Fruit fly (Drosophila melanogaster): ENCODE measurements around the gene CG3386.

The CG3386 gene

DNA sequence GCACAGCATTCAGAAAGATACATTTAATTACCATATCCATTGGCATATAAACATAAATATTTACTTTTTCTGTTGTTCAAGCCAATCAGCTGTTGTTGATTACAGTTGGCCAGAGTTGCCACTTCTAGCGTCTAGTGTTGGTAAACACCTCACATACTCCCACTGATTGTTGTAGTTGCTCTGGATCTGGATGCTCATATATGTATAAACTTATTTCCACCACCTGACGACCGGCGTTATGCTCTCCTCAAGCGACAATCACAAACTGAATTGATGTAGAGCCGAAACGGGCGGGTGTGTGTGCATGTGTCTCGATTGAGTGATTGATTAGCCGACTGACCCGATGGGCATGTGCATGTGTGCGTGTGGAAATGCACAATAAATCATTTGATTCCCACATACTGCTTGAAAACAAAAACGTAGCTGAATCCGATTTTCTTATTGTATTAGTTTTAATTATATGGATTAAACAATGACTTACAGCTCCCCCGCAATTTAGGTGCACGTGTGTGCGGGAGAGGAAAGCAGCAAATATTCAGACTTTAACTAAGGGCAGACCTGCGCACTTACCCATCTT lies 389 bp downstream of the CG3386 start (continued):
- TF ChIP-seq CG3281 (GFP tag; optimal IDR thresholded peaks at IDR 0.05) (peak; percentile 46), usp (GFP tag; optimal IDR thresholded peaks at IDR 0.05) (no peak), BtbVII (GFP tag; optimal IDR thresholded peaks at IDR 0.05) (peak; percentile 45), Doc3 (GFP tag; IDR thresholded peaks at IDR 0.05; ENCODE audit: partially characterized antibody) (0 out of 3 replicates have a peak, but pooled peaks have one; percentile 20), CG12299 (tag; optimal IDR thresholded peaks at IDR 0.05) (peak; percentile 46), Dbx (GFP tag; IDR thresholded peaks at IDR 0.05) (peak; percentile 17; the same call in 1 of the 3 replicates), NK7.1 (GFP tag; optimal IDR thresholded peaks at IDR 0.05) (no peak), prd (optimal IDR thresholded peaks at IDR 0.05) (no peak), prd (GFP tag; IDR thresholded peaks at IDR 0.05) (no peak), Asciz (GFP tag; optimal IDR thresholded peaks at IDR 0.05) (peak; percentile 39), dm (GFP tag; optimal IDR thresholded peaks at IDR 0.05) (peak; percentile 59), CG11695 (GFP tag; IDR thresholded peaks at IDR 0.05) (no peak), gfzf (GFP tag; optimal IDR thresholded peaks at IDR 0.05) (peak; percentile 10), CG17802 (tag; optimal IDR thresholded peaks at IDR 0.05) (peak; percentile 30), salm (tag; optimal IDR thresholded peaks at IDR 0.05) (peak; percentile 13), Dp (GFP tag; optimal IDR thresholded peaks at IDR 0.05) (peak; percentile 29), Ada2b (GFP tag; IDR thresholded peaks at IDR 0.05) (no peak), CG7271 (tag; optimal IDR thresholded peaks at IDR 0.05) (peak; percentile 19), exex (tag; optimal IDR thresholded peaks at IDR 0.05) (peak; percentile 15), CG3726 (GFP tag; IDR thresholded peaks at IDR 0.05) (no peak), HLH4C (GFP tag; IDR thresholded peaks at IDR 0.05; ENCODE audit: partially characterized antibody) (no peak; the same call in 2 of the 3 replicates), Abd-B (GFP tag; optimal IDR thresholded peaks at IDR 0.05) (peak; percentile 26), slp2 (GFP tag; optimal IDR thresholded peaks at IDR 0.05) (peak; percentile 9), CG4404 (GFP tag; IDR thresholded peaks at IDR 0.05) (0 out of 2 replicates have a peak, but pooled peaks have one; percentile 18), CG8290 (GFP tag; optimal IDR thresholded peaks at IDR 0.05) (peak; percentile 53), CG8290 (tag; optimal IDR thresholded peaks at IDR 0.05) (peak; percentile 38 to 83), odd (GFP tag; optimal IDR thresholded peaks at IDR 0.05) (peak; percentile 24), gcm (GFP tag; optimal IDR thresholded peaks at IDR 0.05) (peak; percentile 37), CG18262 (tag; optimal IDR thresholded peaks at IDR 0.05) (peak; percentile 5), CG6791 (GFP tag; IDR thresholded peaks at IDR 0.05; ENCODE audit: partially characterized antibody) (peak; percentile 58; the same call in 2 of the 3 replicates), Ets97D (GFP tag; optimal IDR thresholded peaks at IDR 0.05) (peak; percentile 63), ATbp (GFP tag; optimal IDR thresholded peaks at IDR 0.05) (peak; percentile 33), Side (GFP tag; optimal IDR thresholded peaks at IDR 0.05) (peak; percentile 29), CG6654 (GFP tag; optimal IDR thresholded peaks at IDR 0.05) (no peak), grau (tag; optimal IDR thresholded peaks at IDR 0.05) (peak; percentile 39), sr (GFP tag; IDR thresholded peaks at IDR 0.05) (peak; percentile 97), CG15011 (GFP tag; optimal IDR thresholded peaks at IDR 0.05) (no peak), CG2875 (GFP tag; optimal IDR thresholded peaks at IDR 0.05) (peak; percentile 25), CG12659 (GFP tag; optimal IDR thresholded peaks at IDR 0.05) (peak; percentile 80), Dll (GFP tag; IDR thresholded peaks at IDR 0.05; ENCODE audit: partially characterized antibody) (peak; percentile 41; the same call in 2 of the 4 replicates), sna (GFP tag; IDR thresholded peaks at IDR 0.05; ENCODE audit: partially characterized antibody) (peak; percentile 17; the same call in 1 of the 2 replicates), Meics (GFP tag; optimal IDR thresholded peaks at IDR 0.05) (peak; percentile 38), CG7928 (GFP tag; optimal IDR thresholded peaks at IDR 0.05) (no peak), CG2120 (GFP tag; optimal IDR thresholded peaks at IDR 0.05) (peak; percentile 47), Hmr (GFP tag; optimal IDR thresholded peaks at IDR 0.05) (peak; percentile 47), onecut (GFP tag; IDR thresholded peaks at IDR 0.05) (no peak), pzg (GFP tag; optimal IDR thresholded peaks at IDR 0.05) (peak; percentile 76), Atf6 (GFP tag; IDR thresholded peaks at IDR 0.05) (0 out of 2 replicates have a peak, but pooled peaks have one; percentile 33), BEAF-32 (GFP tag; optimal IDR thresholded peaks at IDR 0.05) (peak; percentile 40)
